Fruit fly (Drosophila melanogaster): ENCODE results near the gene CG13040.

dm6 chr3L:16338703-16339102, 12.1 kb upstream of the CG13040 start, which contains the start of gene CG4998:
- no peak for TF ChIP-seq Eip74EF (GFP tag; optimal IDR thresholded peaks at IDR 0.05)
- no peak for TF ChIP-seq sr (GFP tag; IDR thresholded peaks at IDR 0.05)
- TF ChIP-seq jigr1 (GFP tag; IDR thresholded peaks at IDR 0.05): no peak
- TF ChIP-seq Dek (tag; optimal IDR thresholded peaks at IDR 0.05): no peak
- no peak for TF ChIP-seq CG6689 (GFP tag; IDR thresholded peaks at IDR 0.05)
